Worm (Caenorhabditis elegans) whole organism, early embryonic: ENCODE data around the gene srg-59.

Experiments used
- B0310.2 ChIP-seq: sonication (generic microtip); optimal IDR thresholded peaks from 2 replicates; lab custom pipeline; 2016; ENCODE audit warnings: mild to moderate bottlenecking, missing genetic modification characterization, missing compliant biosample characterization
- F13C5.2 ChIP-seq: sonication (generic microtip); optimal IDR thresholded peaks from 2 replicates; lab custom pipeline; 2017; ENCODE audit warnings: mild to moderate bottlenecking, missing genetic modification characterization, inconsistent platforms, missing compliant biosample characterization
- aly-1 ChIP-seq: sonication (generic microtip); optimal IDR thresholded peaks from 2 replicates; lab custom pipeline; 2016; ENCODE audit warnings: missing genetic modification characterization, missing compliant biosample characterization
- ama-1 ChIP-seq: fragments of 150-350 bp; optimal IDR thresholded peaks from 2 replicates; lab custom pipeline; 2014
- ceh-13 ChIP-seq: fragments of 200-800 bp; sonication (Bioruptor generic); optimal IDR thresholded peaks from 2 replicates; lab custom pipeline; 2018; ENCODE audit warnings: mild to moderate bottlenecking, missing genetic modification characterization, missing compliant biosample characterization
- flt-1 ChIP-seq: fragments of 200-800 bp; sonication (Bioruptor generic); IDR thresholded peaks from 2 replicates; pipeline ENCODE4 v1.3.6; 2022; ENCODE audit warnings: missing genetic modification characterization, missing compliant biosample characterization
- hmg-4 ChIP-seq: fragments of 200-800 bp; sonication (Bioruptor generic); optimal IDR thresholded peaks from 2 replicates; lab custom pipeline; 2018; ENCODE audit warnings: mild to moderate bottlenecking, missing genetic modification characterization, missing compliant biosample characterization
- pes-1 ChIP-seq: fragments of 200-800 bp; sonication (Bioruptor generic); IDR thresholded peaks from 2 replicates; pipeline ENCODE4 v1.3.6; 2022; ENCODE audit warnings: missing genetic modification reagents, missing genetic modification characterization, missing compliant biosample characterization
- sea-1 ChIP-seq: fragments of 200-800 bp; sonication (Bioruptor generic); conservative IDR thresholded peaks from 2 replicates; pipeline ENCODE4 v1.3.6; 2022; ENCODE audit warnings: missing genetic modification characterization, missing compliant biosample characterization
- tbx-11 ChIP-seq: fragments of 200-800 bp; sonication (Bioruptor generic); IDR thresholded peaks from 2 replicates; pipeline ENCODE4 v1.3.6; 2022; ENCODE audit warnings: missing genetic modification characterization, missing compliant biosample characterization
- tbx-37 ChIP-seq: fragments of 200-800 bp; sonication (Bioruptor generic); conservative IDR thresholded peaks from 2 replicates; pipeline ENCODE4 v1.3.6; 2022; ENCODE audit warnings: missing genetic modification reagents, missing genetic modification characterization, missing compliant biosample characterization

DNA sequence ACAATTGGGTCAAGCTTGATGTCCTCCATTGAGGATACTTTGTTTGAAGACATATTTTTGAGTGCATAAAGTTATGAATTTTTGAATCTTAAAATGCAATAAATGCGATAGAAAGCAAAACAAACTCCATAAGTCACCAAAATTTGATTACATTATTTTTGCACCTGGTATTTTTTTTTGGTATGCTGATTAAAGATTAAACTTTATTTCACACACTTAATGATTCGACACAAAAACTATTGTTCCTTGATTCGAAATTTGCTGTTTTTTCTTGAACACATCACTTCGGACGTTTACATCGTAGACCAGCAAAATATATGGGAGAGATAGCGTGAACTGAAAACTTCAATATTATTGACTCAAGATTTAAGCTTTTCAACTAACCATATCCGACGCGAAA lies 15.1 kb upstream of the srg-59 start, which contains the start of gene srg-61:
- TF ChIP-seq ama-1 (lab: Kevin White, UChicago) (no peak), tbx-11 (GFP tag; lab: Robert Waterston, UW) (no peak), F13C5.2 (tag; lab: Kevin White, UChicago) (no peak), B0310.2 (tag; lab: Kevin White, UChicago) (no peak), sea-1 (GFP tag; lab: Robert Waterston, UW) (no peak), tbx-37 (GFP tag; lab: Robert Waterston, UW) (no peak), hmg-4 (GFP tag; lab: Kevin White, UChicago) (no peak), aly-1 (tag; lab: Kevin White, UChicago) (no peak), flt-1 (GFP tag; lab: Robert Waterston, UW) (no peak), pes-1 (GFP tag; lab: Robert Waterston, UW) (no peak), ceh-13 (GFP tag; lab: Kevin White, UChicago) (no peak)
